Worm (Caenorhabditis elegans) whole organism, young adult: Measurements from ENCODE around the gene Y57G11C.8.
A peak's percentile ranks its signal among the peaks of the same experiment; 100 is the strongest.

Experiments used
- B0019.2 ChIP-seq: fragments of 200-800 bp; sonication (Bioruptor generic); conservative IDR thresholded peaks from 2 replicates; pipeline ENCODE4 v1.3.6; 2022; ENCODE audit warnings: missing genetic modification reagents, missing genetic modification characterization, missing compliant biosample characterization
- B0261.1 ChIP-seq: sonication (generic microtip); optimal IDR thresholded peaks from 2 replicates; lab custom pipeline; 2016; ENCODE audit warnings: mild to moderate bottlenecking, missing genetic modification characterization, moderate library complexity, missing compliant biosample characterization
- B0336.3 ChIP-seq: fragments of 200-800 bp; sonication (Bioruptor generic); IDR thresholded peaks from 2 replicates; pipeline ENCODE4 v1.3.6; 2022; ENCODE audit warnings: missing genetic modification characterization, missing compliant biosample characterization
- F10E7.11 ChIP-seq: sonication (generic microtip); optimal IDR thresholded peaks from 2 replicates; lab custom pipeline; 2017; ENCODE audit warnings: mild to moderate bottlenecking, missing genetic modification characterization, moderate library complexity, missing compliant biosample characterization
- F22D6.2 ChIP-seq: sonication (generic microtip); optimal IDR thresholded peaks from 2 replicates; lab custom pipeline; 2016; ENCODE audit warnings: mild to moderate bottlenecking, missing genetic modification characterization, missing compliant biosample characterization
- F23B12.7 ChIP-seq: sonication (generic microtip); optimal IDR thresholded peaks from 2 replicates; lab custom pipeline; 2017; ENCODE audit warnings: missing genetic modification characterization, mild to moderate bottlenecking, missing compliant biosample characterization, antibody characterized with exemption, moderate library complexity; ENCODE audit not compliant: insufficient read depth
- F39B2.1 ChIP-seq: fragments of 200-800 bp; sonication (Bioruptor generic); IDR thresholded peaks from 2 replicates; pipeline ENCODE4 v1.3.6; 2022; ENCODE audit warnings: missing genetic modification reagents, missing genetic modification characterization, missing compliant biosample characterization
- F49E8.2 ChIP-seq: sonication (generic microtip); optimal IDR thresholded peaks from 3 replicates; lab custom pipeline; 2017; ENCODE audit warnings: missing genetic modification characterization, mild to moderate bottlenecking, missing compliant biosample characterization, antibody characterized with exemption, moderate library complexity; ENCODE audit not compliant: insufficient read depth
- F52B5.7 ChIP-seq: sonication (generic microtip); optimal IDR thresholded peaks from 2 replicates; lab custom pipeline; 2016; ENCODE audit warnings: mild to moderate bottlenecking, missing genetic modification characterization, missing compliant biosample characterization
- F57A8.1 ChIP-seq: fragments of 200-800 bp; sonication (Bioruptor generic); optimal IDR thresholded peaks from 2 replicates; lab custom pipeline; 2018; ENCODE audit warnings: mild to moderate bottlenecking, missing genetic modification characterization, moderate library complexity, missing compliant biosample characterization
- K12H6.12 ChIP-seq: fragments of 200-800 bp; sonication (Bioruptor generic); optimal IDR thresholded peaks from 2 replicates; lab custom pipeline; 2018; ENCODE audit warnings: mild to moderate bottlenecking, missing genetic modification characterization, missing compliant biosample characterization
- T26A5.8 ChIP-seq: sonication (generic microtip); optimal IDR thresholded peaks from 2 replicates; lab custom pipeline; 2016; ENCODE audit warnings: missing genetic modification characterization, missing compliant biosample characterization
- Y53G8AR.9 ChIP-seq: fragments of 200-800 bp; sonication (Bioruptor generic); conservative IDR thresholded peaks from 2 replicates; pipeline ENCODE4 v1.3.6; 2022; ENCODE audit warnings: missing genetic modification reagents, missing genetic modification characterization, missing compliant biosample characterization
- ZK185.1 ChIP-seq: sonication (generic microtip); optimal IDR thresholded peaks from 2 replicates; lab custom pipeline; 2016; ENCODE audit warnings: mild to moderate bottlenecking, missing genetic modification characterization, missing compliant biosample characterization; ENCODE audit not compliant: poor library complexity, severe bottlenecking
- aptf-2 ChIP-seq: fragments of 200-800 bp; sonication (Bioruptor generic); conservative IDR thresholded peaks from 2 replicates; pipeline ENCODE4 v1.3.6; 2022; ENCODE audit warnings: missing genetic modification reagents, missing genetic modification characterization, missing compliant biosample characterization
- attf-3 ChIP-seq: fragments of 200-800 bp; sonication (Bioruptor generic); conservative IDR thresholded peaks from 2 replicates; pipeline ENCODE4 v1.3.6; 2022; ENCODE audit warnings: missing genetic modification reagents, missing genetic modification characterization, missing compliant biosample characterization
- bed-2 ChIP-seq: fragments of 200-800 bp; sonication (Bioruptor generic); IDR thresholded peaks from 2 replicates; pipeline ENCODE4 v1.3.6; 2022; ENCODE audit warnings: missing genetic modification reagents, missing genetic modification characterization, missing compliant biosample characterization
- ceh-91 ChIP-seq: fragments of 200-800 bp; sonication (Bioruptor generic); IDR thresholded peaks from 2 replicates; pipeline ENCODE4 v1.3.6; 2022; ENCODE audit warnings: missing genetic modification reagents, missing genetic modification characterization, missing compliant biosample characterization
- chd-7 ChIP-seq: sonication (generic microtip); optimal IDR thresholded peaks from 2 replicates; lab custom pipeline; 2016; ENCODE audit warnings: mild to moderate bottlenecking, missing genetic modification characterization, moderate library complexity, missing compliant biosample characterization
- dpff-1 ChIP-seq: sonication (generic microtip); optimal IDR thresholded peaks from 2 replicates; lab custom pipeline; 2017; ENCODE audit warnings: mild to moderate bottlenecking, missing genetic modification characterization, missing compliant biosample characterization
- dpl-1 ChIP-seq: fragments of 150-350 bp; optimal IDR thresholded peaks from 2 replicates; lab custom pipeline; 2014; ENCODE audit warnings: missing biosample characterization, missing genetic modification reagents, missing genetic modification characterization
- egrh-3 ChIP-seq: fragments of 200-800 bp; sonication (Bioruptor generic); IDR thresholded peaks from 2 replicates; pipeline ENCODE4 v1.3.6; 2022; ENCODE audit warnings: missing genetic modification reagents, missing genetic modification characterization, missing compliant biosample characterization
- ekl-4 ChIP-seq: fragments of 200-800 bp; sonication (Bioruptor generic); IDR thresholded peaks from 2 replicates; pipeline ENCODE4 v1.3.6; 2022; ENCODE audit warnings: missing genetic modification reagents, missing genetic modification characterization, missing compliant biosample characterization
- fkh-3 ChIP-seq: sonication (generic microtip); optimal IDR thresholded peaks from 2 replicates; lab custom pipeline; 2016; ENCODE audit warnings: mild to moderate bottlenecking, missing genetic modification characterization, missing compliant biosample characterization
- gei-17 ChIP-seq: fragments of 200-800 bp; sonication (Bioruptor generic); optimal IDR thresholded peaks from 2 replicates; lab custom pipeline; 2018; ENCODE audit warnings: mild to moderate bottlenecking, missing genetic modification characterization, missing compliant biosample characterization
- him-1 ChIP-seq: sonication (generic microtip); optimal IDR thresholded peaks from 2 replicates; lab custom pipeline; 2016; ENCODE audit warnings: missing genotype, missing genetic modification reagents, missing genetic modification characterization, missing compliant biosample characterization
- hsf-1 ChIP-seq: fragments of 200-800 bp; sonication (Bioruptor generic); IDR thresholded peaks from 2 replicates; pipeline ENCODE4 v1.3.6; 2022; ENCODE audit warnings: missing genetic modification reagents, missing genetic modification characterization, missing compliant biosample characterization
- lag-1 ChIP-seq: fragments of 200-800 bp; sonication (Bioruptor generic); IDR thresholded peaks from 2 replicates; pipeline ENCODE4 v1.3.6; 2022; ENCODE audit warnings: missing genetic modification reagents, missing genetic modification characterization, missing compliant biosample characterization
- lin-26 ChIP-seq: fragments of 200-800 bp; sonication (Bioruptor generic); IDR thresholded peaks from 2 replicates; pipeline ENCODE4 v1.3.6; 2022; ENCODE audit warnings: missing genetic modification reagents, missing genetic modification characterization, missing compliant biosample characterization
- lin-40 ChIP-seq: sonication (generic microtip); optimal IDR thresholded peaks from 2 replicates; lab custom pipeline; 2016; ENCODE audit warnings: missing genetic modification characterization, mild to moderate bottlenecking, missing compliant biosample characterization, missing genotype, missing genetic modification reagents
- lir-1 ChIP-seq: fragments of 200-800 bp; sonication (Bioruptor generic); conservative IDR thresholded peaks from 2 replicates; pipeline ENCODE4 v1.3.6; 2022; ENCODE audit warnings: missing genetic modification reagents, missing genetic modification characterization, missing compliant biosample characterization
- madf-8 ChIP-seq: fragments of 200-800 bp; sonication (Bioruptor generic); conservative IDR thresholded peaks from 2 replicates; pipeline ENCODE4 v1.3.6; 2022; ENCODE audit warnings: missing genetic modification reagents, missing genetic modification characterization, missing compliant biosample characterization
- mcd-1 ChIP-seq: fragments of 200-800 bp; sonication (Bioruptor generic); IDR thresholded peaks from 2 replicates; pipeline ENCODE4 v1.3.6; 2022; ENCODE audit warnings: missing genetic modification reagents, missing genetic modification characterization, missing compliant biosample characterization
- mel-28 ChIP-seq: sonication (generic microtip); optimal IDR thresholded peaks from 2 replicates; lab custom pipeline; 2016; ENCODE audit warnings: borderline replicate concordance, mild to moderate bottlenecking, missing genetic modification characterization, missing compliant biosample characterization
- mes-4 ChIP-seq: sonication (generic microtip); optimal IDR thresholded peaks from 2 replicates; lab custom pipeline; 2016; ENCODE audit warnings: missing genotype, missing genetic modification characterization, missing compliant biosample characterization
- nfya-2 ChIP-seq: fragments of 200-800 bp; sonication (Bioruptor generic); IDR thresholded peaks from 2 replicates; pipeline ENCODE4 v1.3.6; 2022; ENCODE audit warnings: missing genetic modification reagents, missing genetic modification characterization, missing compliant biosample characterization
- nhr-80 ChIP-seq: sonication (generic microtip); optimal IDR thresholded peaks from 2 replicates; lab custom pipeline; 2016; ENCODE audit warnings: missing genetic modification characterization, missing compliant biosample characterization
- pbrm-1 ChIP-seq: fragments of 200-800 bp; sonication (Bioruptor generic); IDR thresholded peaks from 2 replicates; pipeline ENCODE4 v1.3.6; 2022; ENCODE audit warnings: missing genetic modification reagents, missing genetic modification characterization, missing compliant biosample characterization
- pha-4 ChIP-seq: fragments of 150-350 bp; sonication (generic microtip); optimal IDR thresholded peaks from 2 replicates; lab custom pipeline; 2014; ENCODE audit warnings: missing biosample characterization, missing genetic modification reagents, missing genetic modification characterization
- sea-2 ChIP-seq: fragments of 200-800 bp; sonication (Bioruptor generic); IDR thresholded peaks from 2 replicates; pipeline ENCODE4 v1.3.6; 2022; ENCODE audit warnings: missing genetic modification characterization, missing compliant biosample characterization
- snpc-4 ChIP-seq, 5 experiments: fragments of 150-350 bp in 1 of 5; sonication (generic microtip) in 4 of 5; optimal IDR thresholded peaks; 2 replicates each; lab custom pipeline; 2014 to 2018; ENCODE audit warnings: missing genetic modification characterization in 5 of 5, missing biosample characterization in 3 of 5, antibody characterized with exemption in 2 of 5, mild to moderate bottlenecking in 2 of 5, missing compliant biosample characterization in 2 of 5, missing genotype in 2 of 5, moderate library complexity in 2 of 5, missing genetic modification reagents in 1 of 5
- sptf-2 ChIP-seq: fragments of 200-800 bp; sonication (Bioruptor generic); optimal IDR thresholded peaks from 2 replicates; lab custom pipeline; 2018; ENCODE audit warnings: mild to moderate bottlenecking, missing genetic modification characterization, missing compliant biosample characterization
- zfh-2 ChIP-seq: fragments of 200-800 bp; sonication (Bioruptor generic); conservative IDR thresholded peaks from 2 replicates; pipeline ENCODE4 v1.3.6; 2022; ENCODE audit warnings: missing genetic modification reagents, missing genetic modification characterization, missing compliant biosample characterization
- ztf-18 ChIP-seq: sonication (generic microtip); optimal IDR thresholded peaks from 2 replicates; lab custom pipeline; 2016; ENCODE audit warnings: missing genotype, mild to moderate bottlenecking, missing genetic modification characterization, missing compliant biosample characterization
- ztf-22 ChIP-seq: fragments of 200-800 bp; sonication (Bioruptor generic); optimal IDR thresholded peaks from 2 replicates; lab custom pipeline; 2018; ENCODE audit warnings: mild to moderate bottlenecking, missing genetic modification characterization, moderate library complexity, missing compliant biosample characterization
- ztf-25 ChIP-seq: fragments of 200-800 bp; sonication (Bioruptor generic); IDR thresholded peaks from 2 replicates; pipeline ENCODE4 v1.3.6; 2022; ENCODE audit warnings: missing genetic modification reagents, missing genetic modification characterization, missing compliant biosample characterization
- ztf-28 ChIP-seq: fragments of 200-800 bp; sonication (Bioruptor generic); IDR thresholded peaks from 2 replicates; pipeline ENCODE4 v1.3.6; 2022; ENCODE audit warnings: missing genetic modification reagents, missing genetic modification characterization, missing compliant biosample characterization
- ztf-3 ChIP-seq: fragments of 200-800 bp; sonication (Bioruptor generic); optimal IDR thresholded peaks from 2 replicates; lab custom pipeline; 2018; ENCODE audit warnings: mild to moderate bottlenecking, missing genetic modification characterization, missing compliant biosample characterization
- ztf-6 ChIP-seq: fragments of 200-800 bp; sonication (Bioruptor generic); IDR thresholded peaks from 2 replicates; pipeline ENCODE4 v1.3.6; 2022; ENCODE audit warnings: missing genetic modification reagents, missing genetic modification characterization, missing compliant biosample characterization

Y57G11C.8 gene

ce11 chrIV:14790579-14790978 lies 8.9 kb downstream of the Y57G11C.8 start (continued):
- TF ChIP-seq dpl-1 (GFP tag; lab: Kevin White, UChicago) = no peak
- TF ChIP-seq attf-3 (GFP tag; lab: Robert Waterston, UW) = no peak
- TF ChIP-seq B0019.2 (GFP tag; lab: Robert Waterston, UW) = no peak
- TF ChIP-seq madf-8 (GFP tag; lab: Robert Waterston, UW) = no peak; the same call in 1 of the 2 replicates
- no peak for TF ChIP-seq sptf-2 (GFP tag; lab: Kevin White, UChicago)
- TF ChIP-seq F49E8.2 (tag; lab: Kevin White, UChicago) = no peak
- no peak for TF ChIP-seq Y53G8AR.9 (GFP tag; lab: Robert Waterston, UW)
- no peak for TF ChIP-seq nhr-80 (tag; lab: Kevin White, UChicago)
- peak; percentile 72 for TF ChIP-seq snpc-4 (GFP tag; optimal IDR thresholded peaks at IDR 0.05; lab: Kevin White, UChicago)
- TF ChIP-seq snpc-4 (tag; optimal IDR thresholded peaks at IDR 0.05; lab: Kevin White, UChicago) = peak in 3 of 4 experiments; percentile 20 to 90 (median 45)
- TF ChIP-seq sea-2 = no peak
- no peak for TF ChIP-seq T26A5.8 (tag; lab: Kevin White, UChicago)
- no peak for TF ChIP-seq K12H6.12 (tag; lab: Kevin White, UChicago)
- TF ChIP-seq mel-28 (tag; lab: Kevin White, UChicago) = no peak
- no peak for TF ChIP-seq B0261.1 (tag; lab: Kevin White, UChicago)
- no peak for TF ChIP-seq ztf-28 (GFP tag; lab: Robert Waterston, UW)
- no peak for TF ChIP-seq lir-1 (GFP tag; lab: Robert Waterston, UW)
- TF ChIP-seq ztf-18 (tag; lab: Kevin White, UChicago) = peak; percentile 6
- TF ChIP-seq F23B12.7 = no peak
- TF ChIP-seq zfh-2 (GFP tag; lab: Robert Waterston, UW) = no peak
- peak; percentile 7 for TF ChIP-seq lin-40 (tag; lab: Kevin White, UChicago)
- no peak for TF ChIP-seq chd-7
- no peak for TF ChIP-seq nfya-2 (GFP tag; lab: Robert Waterston, UW)
- TF ChIP-seq ztf-3 (GFP tag; lab: Kevin White, UChicago) = no peak
- TF ChIP-seq ztf-22 = no peak
- TF ChIP-seq pha-4 (tag; lab: Kevin White, UChicago) = no peak
- no peak for TF ChIP-seq ztf-6 (GFP tag; lab: Robert Waterston, UW)
- TF ChIP-seq F52B5.7 (tag; lab: Kevin White, UChicago) = no peak
- TF ChIP-seq ekl-4 (GFP tag; lab: Robert Waterston, UW) = 0 out of 2 replicates have a peak, but pooled peaks have one; percentile 26
- TF ChIP-seq mcd-1 (GFP tag; lab: Robert Waterston, UW) = no peak
- no peak for TF ChIP-seq ceh-91
- TF ChIP-seq F39B2.1 = no peak
- TF ChIP-seq ZK185.1 (tag; lab: Kevin White, UChicago) = peak; percentile 1
- TF ChIP-seq F57A8.1 (GFP tag; lab: Kevin White, UChicago) = no peak
- no peak for TF ChIP-seq gei-17 (GFP tag; lab: Kevin White, UChicago)
- TF ChIP-seq aptf-2 (GFP tag; lab: Robert Waterston, UW) = no peak
- peak; percentile 73 for TF ChIP-seq him-1 (tag; lab: Kevin White, UChicago)
- TF ChIP-seq hsf-1 (GFP tag; lab: Robert Waterston, UW) = no peak
- TF ChIP-seq ztf-25 = no peak
- TF ChIP-seq lin-26 = no peak
- TF ChIP-seq fkh-3 (tag; lab: Kevin White, UChicago) = no peak
- no peak for TF ChIP-seq F22D6.2 (tag; lab: Kevin White, UChicago)
- TF ChIP-seq dpff-1 (tag; lab: Kevin White, UChicago) = no peak
- TF ChIP-seq pbrm-1 (GFP tag; lab: Robert Waterston, UW) = 0 out of 2 replicates have a peak, but pooled peaks have one; percentile 7
- no peak for TF ChIP-seq lag-1
- TF ChIP-seq mes-4 (tag; lab: Kevin White, UChicago) = peak; percentile 12
- TF ChIP-seq egrh-3 = no peak
- TF ChIP-seq bed-2 (GFP tag; lab: Robert Waterston, UW) = no peak
- no peak for TF ChIP-seq F10E7.11 (tag; lab: Kevin White, UChicago)
- no peak; the same call in none of the 2 replicates for TF ChIP-seq B0336.3
